Fruit fly (Drosophila melanogaster): ENCODE measurements around the gene CG44002.

Gene CG44002

DNA sequence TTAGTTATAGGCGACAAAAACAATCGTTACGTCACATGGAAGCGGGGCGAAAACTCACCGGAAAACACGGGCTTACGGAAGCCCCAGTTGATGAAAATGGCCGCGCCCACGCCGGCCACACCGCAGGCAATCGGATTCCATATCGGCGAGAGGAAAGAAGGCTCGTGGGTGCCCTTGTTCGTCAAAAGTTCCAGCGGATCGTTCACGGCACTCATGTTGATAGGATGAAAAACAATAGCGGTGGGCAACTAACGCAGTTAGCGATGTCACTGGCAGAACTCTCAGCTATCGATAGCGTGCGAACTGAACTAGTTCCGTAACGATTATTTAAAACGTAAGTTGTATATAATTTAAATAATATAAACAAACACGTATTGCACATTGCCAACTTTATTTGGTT is 25.4 kb downstream of the CG44002 start, which contains the start of gene ND-B14.5B (continued):
- TF ChIP-seq MESR4 (GFP tag; optimal IDR thresholded peaks at IDR 0.05) = peak; percentile 61
- peak; percentile 25 for TF ChIP-seq CG1603 (tag; optimal IDR thresholded peaks at IDR 0.05)
- TF ChIP-seq Doc3 (GFP tag; IDR thresholded peaks at IDR 0.05; ENCODE audit: partially characterized antibody) = peak; percentile 66; the same call in 2 of the 3 replicates
- TF ChIP-seq CG2129 (GFP tag; IDR thresholded peaks at IDR 0.05; ENCODE audit: partially characterized antibody) = 0 out of 2 replicates have a peak, but pooled peaks have one; percentile 34
- peak; percentile 63; the same call in 1 of the 2 replicates for TF ChIP-seq CG42726 (GFP tag; IDR thresholded peaks at IDR 0.05; ENCODE audit: partially characterized antibody)
- peak in 1 of 2 experiments; percentile 97 for TF ChIP-seq Pdp1 (GFP tag; optimal IDR thresholded peaks at IDR 0.05)
- TF ChIP-seq ftz-f1 (GFP tag; optimal IDR thresholded peaks at IDR 0.05) = no peak
- no peak for TF ChIP-seq ERR (GFP tag; optimal IDR thresholded peaks at IDR 0.05)
- peak; percentile 85 for TF ChIP-seq Opbp (GFP tag; IDR thresholded peaks at IDR 0.05; ENCODE audit: partially characterized antibody)
- TF ChIP-seq CG7357 (GFP tag; IDR thresholded peaks at IDR 0.05) = no peak

DNA sequence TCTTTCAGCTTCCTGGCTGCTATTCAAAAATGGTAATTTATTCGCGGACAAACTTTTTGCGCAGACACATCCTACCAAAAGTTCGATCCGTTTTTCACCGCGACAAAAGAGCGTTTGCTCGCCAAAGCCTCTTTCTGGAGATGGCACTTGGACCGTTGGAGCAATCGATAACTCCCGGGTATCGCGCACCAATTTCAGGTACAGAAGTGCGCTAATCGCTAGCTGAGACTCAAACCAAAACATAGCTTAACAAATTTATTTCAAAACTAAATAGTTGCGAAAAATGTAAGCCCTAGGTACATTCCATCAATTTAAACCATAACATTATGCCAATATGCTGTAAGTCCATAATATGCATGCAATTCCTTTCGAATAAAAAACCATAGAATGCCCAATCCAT is 26.2 kb downstream of the CG44002 start, which contains the start of gene toc:
TSS of gene toc (minus strand) at position 78 of the 400 bp plus-strand sequence.
- TF ChIP-seq abd-A (tag; optimal IDR thresholded peaks at IDR 0.05) (peak; percentile 39), CG12299 (tag; optimal IDR thresholded peaks at IDR 0.05) (no peak), pzg (GFP tag; optimal IDR thresholded peaks at IDR 0.05) (peak; percentile 84), dm (GFP tag; optimal IDR thresholded peaks at IDR 0.05) (no peak), CG11093 (GFP tag; IDR thresholded peaks at IDR 0.05) (no peak), CG4730 (GFP tag; IDR thresholded peaks at IDR 0.05) (no peak), vfl (GFP tag; optimal IDR thresholded peaks at IDR 0.05) (no peak), CG32772 (GFP tag; IDR thresholded peaks at IDR 0.05) (no peak), CG32532 (GFP tag; IDR thresholded peaks at IDR 0.05) (no peak), kay (GFP tag; optimal IDR thresholded peaks at IDR 0.05) (no peak), CG7372 (GFP tag; IDR thresholded peaks at IDR 0.05) (no peak), nmo (GFP tag; optimal IDR thresholded peaks at IDR 0.05) (peak; percentile 28), Oaz (GFP tag; IDR thresholded peaks at IDR 0.05) (no peak), seq (GFP tag; IDR thresholded peaks at IDR 0.05) (no peak), Taf1 (GFP tag; IDR thresholded peaks at IDR 0.05) (no peak), sd (tag; optimal IDR thresholded peaks at IDR 0.05) (no peak), CkIIα-i1 (GFP tag; IDR thresholded peaks at IDR 0.05) (no peak), CG12236 (GFP tag; optimal IDR thresholded peaks at IDR 0.05) (no peak), CG16813 (GFP tag; IDR thresholded peaks at IDR 0.05; ENCODE audit: partially characterized antibody) (peak; percentile 85), B-H1 (GFP tag; IDR thresholded peaks at IDR 0.05) (no peak), CG8388 (GFP tag; optimal IDR thresholded peaks at IDR 0.05) (no peak), CG2199 (GFP tag; IDR thresholded peaks at IDR 0.05) (peak; percentile 12; the same call in 1 of the 3 replicates), CG14965 (GFP tag; optimal IDR thresholded peaks at IDR 0.05; ENCODE audit: borderline replicate concordance) (no peak), CG11247 (GFP tag; IDR thresholded peaks at IDR 0.05) (no peak), tio (GFP tag; optimal IDR thresholded peaks at IDR 0.05) (no peak), gro (GFP tag; optimal IDR thresholded peaks at IDR 0.05) (peak; percentile 43), pan (optimal IDR thresholded peaks at IDR 0.05) (no peak), pan (GFP tag; optimal IDR thresholded peaks at IDR 0.05 in 1 of 2, IDR thresholded peaks at IDR 0.05 in 1 of 2) (no peak), fu2 (GFP tag; optimal IDR thresholded peaks at IDR 0.05) (no peak), da (GFP tag; optimal IDR thresholded peaks at IDR 0.05) (no peak), CG10274 (GFP tag; optimal IDR thresholded peaks at IDR 0.05) (no peak), ems (GFP tag; optimal IDR thresholded peaks at IDR 0.05) (no peak), CoRest (tag; optimal IDR thresholded peaks at IDR 0.05) (peak; percentile 43), salm (tag; optimal IDR thresholded peaks at IDR 0.05) (no peak), CG16815 (GFP tag; optimal IDR thresholded peaks at IDR 0.05) (no peak), CG7839 (tag; optimal IDR thresholded peaks at IDR 0.05) (no peak), CG14860 (GFP tag; IDR thresholded peaks at IDR 0.05; ENCODE audit: partially characterized antibody) (peak; percentile 70), Hr3 (GFP tag; optimal IDR thresholded peaks at IDR 0.05) (no peak), mirr (GFP tag; optimal IDR thresholded peaks at IDR 0.05) (no peak), TFAM (GFP tag; optimal IDR thresholded peaks at IDR 0.05) (no peak)
